Fruit fly (Drosophila melanogaster): ENCODE data around the gene Pfdn1.

DNA sequence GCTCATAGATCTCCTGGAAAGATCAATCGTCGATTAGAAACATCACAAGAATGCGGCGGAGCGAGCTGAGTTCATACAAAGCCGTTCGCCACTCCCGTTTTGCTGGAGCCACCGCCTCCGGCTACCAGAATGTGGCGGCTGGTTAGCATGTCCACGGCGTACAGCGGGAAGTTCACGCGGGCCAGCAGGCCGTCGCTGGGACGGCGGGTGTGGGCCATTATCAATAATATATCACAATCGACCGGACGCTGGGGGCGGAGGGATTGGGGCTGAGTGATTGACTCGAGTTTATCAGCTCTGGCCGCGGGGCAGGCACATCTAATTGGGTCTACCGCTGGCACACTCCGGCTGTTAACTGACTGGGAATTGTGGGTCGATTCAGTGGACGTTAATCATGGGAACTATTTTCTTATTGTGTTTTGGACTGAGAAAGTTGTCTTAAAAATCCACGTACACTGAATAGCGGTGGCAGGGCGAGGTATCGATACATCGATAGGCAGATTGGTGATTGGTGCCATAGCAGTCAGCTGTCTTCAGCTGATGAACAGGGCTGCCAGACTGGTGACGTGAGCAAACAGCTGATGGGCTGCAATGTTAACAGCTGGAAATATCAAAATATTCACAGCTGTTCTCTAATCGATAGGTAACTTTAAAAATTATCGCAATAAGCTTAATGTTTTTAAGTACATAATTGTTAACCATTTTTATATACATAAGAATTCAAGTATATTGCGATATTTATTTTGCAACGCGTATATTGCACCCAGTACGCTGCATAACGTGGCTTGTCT is 29.8 kb downstream of the Pfdn1 start, which contains the start of gene CG9175:
- TF ChIP-seq abd-A (tag; optimal IDR thresholded peaks at IDR 0.05) (peak; percentile 62), zen2 (GFP tag; IDR thresholded peaks at IDR 0.05; ENCODE audit: partially characterized antibody) (peak; percentile 95), CG8478 (optimal IDR thresholded peaks at IDR 0.05) (no peak), emc (GFP tag; optimal IDR thresholded peaks at IDR 0.05) (no peak), CG4404 (GFP tag; IDR thresholded peaks at IDR 0.05) (no peak), chm (GFP tag; IDR thresholded peaks at IDR 0.05) (peak; percentile 41; the same call in 1 of the 2 replicates), Sin3A (optimal IDR thresholded peaks at IDR 0.05) (peak; percentile 73), Optix (GFP tag; IDR thresholded peaks at IDR 0.05) (no peak)

Data from whole organism, embryonic.